Worm (Caenorhabditis elegans) whole organism, L4 larva: ENCODE results near the gene tbb-1.

Source experiments
- F10B5.3 ChIP-seq: sonication (generic microtip); optimal IDR thresholded peaks from 2 replicates; lab custom pipeline; 2016; ENCODE audit warnings: mild to moderate bottlenecking, missing genetic modification characterization, missing compliant biosample characterization
- F49E8.2 ChIP-seq: sonication (generic microtip); optimal IDR thresholded peaks from 2 replicates; lab custom pipeline; 2016; ENCODE audit warnings: missing compliant biosample characterization, mild to moderate bottlenecking, missing genetic modification characterization, borderline replicate concordance
- R02D3.7 ChIP-seq: fragments of 150-350 bp; sonication (generic microtip); optimal IDR thresholded peaks from 3 replicates; lab custom pipeline; 2014; ENCODE audit warnings: missing biosample characterization, missing genetic modification characterization
- T26A8.4 ChIP-seq: fragments of 200-800 bp; sonication (Bioruptor generic); IDR thresholded peaks from 2 replicates; pipeline ENCODE4 v1.3.6; 2022; ENCODE audit warnings: missing genetic modification characterization, missing compliant biosample characterization
- Y105C5A.15 ChIP-seq: fragments of 200-800 bp; sonication (Bioruptor generic); IDR thresholded peaks from 2 replicates; pipeline ENCODE4 v1.3.6; 2022; ENCODE audit warnings: missing genetic modification characterization, missing compliant biosample characterization
- Y75B8A.6 ChIP-seq: fragments of 200-800 bp; sonication (Bioruptor generic); IDR thresholded peaks from 2 replicates; pipeline ENCODE4 v1.3.6; 2022; ENCODE audit warnings: missing genetic modification reagents, missing genetic modification characterization, missing compliant biosample characterization
- ZK546.5 ChIP-seq, 2 experiments: sonication (generic microtip); optimal IDR thresholded peaks; 2 replicates each; lab custom pipeline; 2017; ENCODE audit warnings: missing biosample characterization in 2 of 2, missing genetic modification characterization in 2 of 2
- aly-2 ChIP-seq: sonication (generic microtip); optimal IDR thresholded peaks from 2 replicates; lab custom pipeline; 2018; ENCODE audit warnings: missing biosample characterization, missing genetic modification characterization
- ama-1 ChIP-seq: fragments of 150-350 bp; optimal IDR thresholded peaks from 2 replicates; lab custom pipeline; 2014; ENCODE audit warnings: inconsistent platforms, mixed read lengths
- arid-1 ChIP-seq: fragments of 200-800 bp; sonication (Bioruptor generic); conservative IDR thresholded peaks from 2 replicates; pipeline ENCODE4 v1.3.6; 2022; ENCODE audit warnings: missing genetic modification reagents, missing genetic modification characterization, missing compliant biosample characterization
- ceh-44 ChIP-seq: fragments of 200-800 bp; sonication (Bioruptor generic); IDR thresholded peaks from 2 replicates; pipeline ENCODE4 v1.3.6; 2022; ENCODE audit warnings: missing genetic modification reagents, missing genetic modification characterization, missing compliant biosample characterization
- ceh-62 ChIP-seq: sonication (generic microtip); optimal IDR thresholded peaks from 2 replicates; lab custom pipeline; 2017; ENCODE audit warnings: missing biosample characterization, missing genetic modification characterization
- ceh-82 ChIP-seq: sonication (generic microtip); optimal IDR thresholded peaks from 2 replicates; lab custom pipeline; 2017; ENCODE audit warnings: missing biosample characterization, missing genetic modification characterization
- cey-2 ChIP-seq: sonication (generic microtip); optimal IDR thresholded peaks from 3 replicates; lab custom pipeline; 2017; ENCODE audit warnings: missing genetic modification characterization, mild to moderate bottlenecking, missing compliant biosample characterization, antibody characterized with exemption, borderline replicate concordance; ENCODE audit not compliant: insufficient read depth
- ctbp-1 ChIP-seq: fragments of 200-800 bp; sonication (Bioruptor generic); IDR thresholded peaks from 2 replicates; pipeline ENCODE4 v1.3.6; 2022; ENCODE audit warnings: missing genetic modification reagents, missing genetic modification characterization, missing compliant biosample characterization
- daf-16 ChIP-seq, 3 experiments: sonication (generic microtip); optimal IDR thresholded peaks; 2 replicates each; lab custom pipeline; 2016 to 2017; ENCODE audit warnings: missing genetic modification characterization in 3 of 3, missing genetic modification reagents in 3 of 3, mild to moderate bottlenecking in 2 of 3, missing compliant biosample characterization in 2 of 3, missing biosample characterization in 1 of 3, moderate library complexity in 1 of 3
- daf-19 ChIP-seq: fragments of 200-800 bp; sonication (Bioruptor generic); conservative IDR thresholded peaks from 2 replicates; pipeline ENCODE4 v1.3.6; 2022; ENCODE audit warnings: missing genetic modification characterization, missing compliant biosample characterization
- dpl-1 ChIP-seq: fragments of 150-350 bp; optimal IDR thresholded peaks from 2 replicates; lab custom pipeline; 2014; ENCODE audit warnings: missing biosample characterization, missing genetic modification reagents, missing genetic modification characterization
- duxl-1 ChIP-seq: sonication (generic microtip); optimal IDR thresholded peaks from 2 replicates; lab custom pipeline; 2016; ENCODE audit warnings: mild to moderate bottlenecking, missing genetic modification characterization, moderate library complexity, missing compliant biosample characterization; ENCODE audit not compliant: poor library complexity
- fos-1 ChIP-seq: fragments of 150-350 bp; optimal IDR thresholded peaks from 2 replicates; lab custom pipeline; 2014; ENCODE audit warnings: missing biosample characterization, missing genetic modification characterization
- gei-8 ChIP-seq: fragments of 200-800 bp; sonication (Bioruptor generic); optimal IDR thresholded peaks from 2 replicates; lab custom pipeline; 2018; ENCODE audit warnings: mild to moderate bottlenecking, missing genetic modification characterization, missing compliant biosample characterization
- hlh-30 ChIP-seq: sonication (generic microtip); optimal IDR thresholded peaks from 2 replicates; lab custom pipeline; 2017; ENCODE audit warnings: antibody characterized with exemption, mild to moderate bottlenecking, missing genetic modification characterization, missing compliant biosample characterization; ENCODE audit not compliant: insufficient read depth
- lim-7 ChIP-seq: fragments of 200-800 bp; sonication (Bioruptor generic); IDR thresholded peaks from 2 replicates; pipeline ENCODE4 v1.3.6; 2022; ENCODE audit warnings: missing genetic modification characterization, missing compliant biosample characterization
- lin-1 ChIP-seq: fragments of 200-800 bp; sonication (Bioruptor generic); IDR thresholded peaks from 2 replicates; pipeline ENCODE4 v1.3.6; 2022; ENCODE audit warnings: missing genetic modification reagents, missing genetic modification characterization, missing compliant biosample characterization
- lin-39 ChIP-seq: fragments of 150-350 bp; optimal IDR thresholded peaks from 2 replicates; lab custom pipeline; 2014; ENCODE audit warnings: missing biosample characterization, missing genetic modification reagents, missing genetic modification characterization
- lir-3 ChIP-seq: sonication (generic microtip); optimal IDR thresholded peaks from 2 replicates; lab custom pipeline; 2016; ENCODE audit warnings: mild to moderate bottlenecking, missing genetic modification characterization, missing compliant biosample characterization
- mdl-1 ChIP-seq, 2 experiments: fragments of 150-350 bp in 1 of 2; sonication (generic microtip) in 1 of 2; optimal IDR thresholded peaks; 2 replicates each; lab custom pipeline; 2014 to 2017; ENCODE audit warnings: missing biosample characterization in 2 of 2, missing genetic modification characterization in 2 of 2
- mep-1 ChIP-seq: fragments of 150-350 bp; sonication (generic microtip); optimal IDR thresholded peaks from 3 replicates; lab custom pipeline; 2014; ENCODE audit warnings: missing biosample characterization, missing genetic modification characterization
- mes-2 ChIP-seq: sonication (generic microtip); optimal IDR thresholded peaks from 2 replicates; lab custom pipeline; 2016; ENCODE audit warnings: missing genotype, mild to moderate bottlenecking, missing genetic modification characterization, missing compliant biosample characterization; ENCODE audit not compliant: poor library complexity, severe bottlenecking
- nhr-10 ChIP-seq: fragments of 150-350 bp; optimal IDR thresholded peaks from 2 replicates; lab custom pipeline; 2014; ENCODE audit warnings: missing biosample characterization, missing genetic modification characterization
- nhr-237 ChIP-seq: sonication (generic microtip); optimal IDR thresholded peaks from 2 replicates; lab custom pipeline; 2017; ENCODE audit warnings: missing biosample characterization, missing genetic modification characterization
- nhr-28 ChIP-seq: fragments of 150-350 bp; optimal IDR thresholded peaks from 2 replicates; lab custom pipeline; 2014; ENCODE audit warnings: missing biosample characterization, missing genetic modification characterization
- nhr-41 ChIP-seq: fragments of 200-800 bp; sonication (Bioruptor generic); IDR thresholded peaks from 2 replicates; pipeline ENCODE4 v1.3.6; 2022; ENCODE audit warnings: missing genetic modification reagents, missing genetic modification characterization, missing compliant biosample characterization
- nhr-42 ChIP-seq: fragments of 200-800 bp; sonication (Bioruptor generic); IDR thresholded peaks from 2 replicates; pipeline ENCODE4 v1.3.6; 2022; ENCODE audit warnings: missing genetic modification characterization, missing compliant biosample characterization
- nhr-6 ChIP-seq: fragments of 150-350 bp; optimal IDR thresholded peaks from 2 replicates; lab custom pipeline; 2014; ENCODE audit warnings: missing biosample characterization, missing genetic modification characterization
- nhr-77 ChIP-seq: fragments of 150-350 bp; optimal IDR thresholded peaks from 2 replicates; lab custom pipeline; 2014; ENCODE audit warnings: missing biosample characterization, missing genetic modification characterization
- pha-4 ChIP-seq, 2 experiments: fragments of 150-350 bp in 1 of 2; fragments of 200-800 bp in 1 of 2; sonication (Bioruptor generic) in 1 of 2; IDR thresholded peaks in 1 of 2; optimal IDR thresholded peaks in 1 of 2; 2 replicates each; pipeline versions ENCODE4 v1.3.6 to Lab custom; 2014 to 2022; ENCODE audit warnings: missing genetic modification characterization in 2 of 2, missing genetic modification reagents in 2 of 2, missing biosample characterization in 1 of 2, missing compliant biosample characterization in 1 of 2
- rbr-2 ChIP-seq: sonication (generic microtip); optimal IDR thresholded peaks from 2 replicates; lab custom pipeline; 2016; ENCODE audit warnings: missing genotype, missing genetic modification characterization, missing compliant biosample characterization
- sdz-12 ChIP-seq: fragments of 200-800 bp; sonication (Bioruptor generic); optimal IDR thresholded peaks from 2 replicates; lab custom pipeline; 2018; ENCODE audit warnings: mild to moderate bottlenecking, missing genetic modification characterization, missing compliant biosample characterization
- set-16 ChIP-seq: fragments of 200-800 bp; sonication (Bioruptor generic); IDR thresholded peaks from 2 replicates; pipeline ENCODE4 v1.3.6; 2022; ENCODE audit warnings: missing genetic modification reagents, missing genetic modification characterization, missing compliant biosample characterization
- skn-1 ChIP-seq: fragments of 150-350 bp; optimal IDR thresholded peaks from 2 replicates; lab custom pipeline; 2014; ENCODE audit warnings: missing biosample characterization, missing genetic modification characterization
- snpc-4 ChIP-seq: fragments of 150-350 bp; optimal IDR thresholded peaks from 2 replicates; lab custom pipeline; 2014; ENCODE audit warnings: missing biosample characterization, missing genetic modification characterization
- tra-1 ChIP-seq: fragments of 200-800 bp; sonication (Bioruptor generic); IDR thresholded peaks from 2 replicates; pipeline ENCODE4 v1.3.6; 2022; ENCODE audit warnings: missing genetic modification reagents, missing genetic modification characterization, missing compliant biosample characterization
- unc-130 ChIP-seq: sonication (generic microtip); optimal IDR thresholded peaks from 2 replicates; lab custom pipeline; 2016; ENCODE audit warnings: missing genetic modification reagents, missing genetic modification characterization, missing compliant biosample characterization
- unc-39 ChIP-seq: sonication (generic microtip); optimal IDR thresholded peaks from 2 replicates; lab custom pipeline; 2017; ENCODE audit warnings: missing biosample characterization, missing genetic modification characterization
- vab-7 ChIP-seq: fragments of 200-800 bp; sonication (Bioruptor generic); IDR thresholded peaks from 2 replicates; pipeline ENCODE4 v1.3.6; 2022; ENCODE audit warnings: missing genetic modification reagents, missing genetic modification characterization, missing compliant biosample characterization
- zag-1 ChIP-seq: fragments of 150-350 bp; optimal IDR thresholded peaks from 2 replicates; lab custom pipeline; 2014; ENCODE audit warnings: missing biosample characterization, missing genetic modification characterization
- zip-2 ChIP-seq: fragments of 150-350 bp; optimal IDR thresholded peaks from 2 replicates; lab custom pipeline; 2014; ENCODE audit warnings: missing biosample characterization, missing genetic modification characterization

Gene tbb-1

DNA sequence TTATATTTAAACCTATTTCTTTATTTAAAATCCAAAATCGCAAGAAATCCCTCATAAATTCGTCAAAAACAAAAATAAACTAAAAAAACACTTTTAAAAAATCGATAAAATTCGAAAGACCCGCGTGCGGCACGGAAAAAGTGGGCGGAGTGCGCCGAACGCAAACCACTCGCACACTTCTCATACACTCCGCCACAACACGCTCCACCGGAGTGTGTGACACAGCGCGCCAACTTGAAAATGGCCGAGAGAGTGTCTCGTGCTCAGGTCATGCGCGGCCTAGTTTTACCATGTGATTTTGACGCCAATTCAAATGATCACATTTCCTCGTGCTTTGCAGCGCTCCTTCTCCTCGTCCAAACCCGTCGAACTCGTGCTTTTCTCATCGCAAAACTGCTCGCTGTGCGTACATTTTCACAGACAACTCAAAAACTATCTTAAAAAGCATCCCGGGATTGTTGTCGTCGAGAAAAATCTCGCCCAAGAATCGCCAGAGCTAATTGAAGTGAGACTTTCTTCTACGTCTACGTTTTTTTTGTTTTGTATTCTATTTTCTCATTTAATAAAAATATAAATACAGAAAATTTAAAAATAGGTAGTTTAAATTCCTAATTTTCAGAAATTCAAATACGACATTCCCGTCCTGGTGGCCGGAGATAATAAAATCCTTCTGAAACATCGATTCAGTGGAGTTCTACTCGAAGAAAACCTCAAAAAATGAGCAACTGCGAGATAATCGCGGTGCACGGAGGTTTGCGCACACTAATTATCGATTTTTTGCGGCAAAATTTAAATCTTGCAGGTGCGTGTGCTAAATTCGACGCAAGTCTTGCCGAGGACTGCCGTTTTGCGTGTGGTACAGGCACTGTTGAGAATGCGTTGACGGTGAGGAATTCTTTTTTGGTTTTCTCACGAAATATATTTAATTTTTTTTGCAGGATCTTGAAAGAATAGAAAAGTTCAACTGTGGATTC is 17.1 kb upstream of the tbb-1 start, which contains the start of gene tasp-1:
tasp-1 (plus strand) TSS at position 258 of the 974 bp plus-strand sequence.
- TF ChIP-seq rbr-2 (tag; lab: Kevin White, UChicago) (peak; percentile 100), unc-130 (peak; percentile 99), nhr-28 (tag; lab: Kevin White, UChicago) (peak; percentile 100), ZK546.5 (tag; optimal IDR thresholded peaks at IDR 0.05; lab: Kevin White, UChicago) (peak in 1 of 2 experiments; percentile 89), sdz-12 (GFP tag; lab: Kevin White, UChicago) (peak; percentile 100), vab-7 (GFP tag; lab: Robert Waterston, UW) (peak; percentile 100), pha-4 (GFP tag; IDR thresholded peaks at IDR 0.05; lab: Robert Waterston, UW) (peak; percentile 99), pha-4 (tag; optimal IDR thresholded peaks at IDR 0.05; lab: Kevin White, UChicago) (no peak), cey-2 (peak; percentile 88), nhr-41 (GFP tag; lab: Robert Waterston, UW) (peak; percentile 99), arid-1 (GFP tag; lab: Robert Waterston, UW) (peak; percentile 99), nhr-6 (tag; lab: Kevin White, UChicago) (peak; percentile 100), Y75B8A.6 (GFP tag; lab: Robert Waterston, UW) (peak; percentile 99), mes-2 (tag; lab: Kevin White, UChicago) (peak; percentile 100), lin-1 (GFP tag; lab: Robert Waterston, UW) (peak; percentile 99), lin-39 (tag; lab: Kevin White, UChicago) (peak; percentile 56), gei-8 (GFP tag; lab: Kevin White, UChicago) (peak; percentile 99), snpc-4 (tag; lab: Kevin White, UChicago) (peak; percentile 66), duxl-1 (tag; lab: Kevin White, UChicago) (peak; percentile 98), ceh-82 (tag; lab: Kevin White, UChicago) (peak; percentile 88), tra-1 (GFP tag; lab: Robert Waterston, UW) (peak; percentile 100), mdl-1 (tag; optimal IDR thresholded peaks at IDR 0.05; lab: Kevin White, UChicago) (peak; percentile 98 to 100), hlh-30 (tag; lab: Kevin White, UChicago) (peak; percentile 100), ama-1 (lab: Kevin White, UChicago) (peak; percentile 77), skn-1 (tag; lab: Kevin White, UChicago) (peak; percentile 98), nhr-77 (tag; lab: Kevin White, UChicago) (peak; percentile 100), set-16 (GFP tag; lab: Robert Waterston, UW) (peak; percentile 99), R02D3.7 (tag; lab: Kevin White, UChicago) (peak; percentile 71), unc-39 (tag; lab: Kevin White, UChicago) (peak; percentile 62), Y105C5A.15 (GFP tag; lab: Robert Waterston, UW) (peak; percentile 98), daf-16 (GFP tag; optimal IDR thresholded peaks at IDR 0.05; lab: Kevin White, UChicago) (peak; percentile 94 to 97), daf-16 (tag; optimal IDR thresholded peaks at IDR 0.05; lab: Kevin White, UChicago) (peak; percentile 94), zip-2 (peak; percentile 93), lir-3 (tag; lab: Kevin White, UChicago) (peak; percentile 91), ceh-62 (peak; percentile 30), mep-1 (tag; lab: Kevin White, UChicago) (peak; percentile 100), dpl-1 (GFP tag; lab: Kevin White, UChicago) (peak; percentile 100), daf-19 (GFP tag; lab: Robert Waterston, UW) (peak; percentile 99), zag-1 (tag; lab: Kevin White, UChicago) (peak; percentile 93), lim-7 (GFP tag; lab: Robert Waterston, UW) (peak; percentile 98), nhr-237 (tag; lab: Kevin White, UChicago) (peak; percentile 87), nhr-42 (peak; percentile 100), aly-2 (tag; lab: Kevin White, UChicago) (peak; percentile 94), ctbp-1 (peak; percentile 100), ceh-44 (peak; percentile 98), F49E8.2 (tag; lab: Kevin White, UChicago) (peak; percentile 95), fos-1 (tag; lab: Kevin White, UChicago) (peak; percentile 91), T26A8.4 (GFP tag; lab: Robert Waterston, UW) (peak; percentile 100), nhr-10 (peak; percentile 100), F10B5.3 (tag; lab: Kevin White, UChicago) (peak; percentile 91)
